Worm (Caenorhabditis elegans): ENCODE measurements around the gene igcm-4.

DNA sequence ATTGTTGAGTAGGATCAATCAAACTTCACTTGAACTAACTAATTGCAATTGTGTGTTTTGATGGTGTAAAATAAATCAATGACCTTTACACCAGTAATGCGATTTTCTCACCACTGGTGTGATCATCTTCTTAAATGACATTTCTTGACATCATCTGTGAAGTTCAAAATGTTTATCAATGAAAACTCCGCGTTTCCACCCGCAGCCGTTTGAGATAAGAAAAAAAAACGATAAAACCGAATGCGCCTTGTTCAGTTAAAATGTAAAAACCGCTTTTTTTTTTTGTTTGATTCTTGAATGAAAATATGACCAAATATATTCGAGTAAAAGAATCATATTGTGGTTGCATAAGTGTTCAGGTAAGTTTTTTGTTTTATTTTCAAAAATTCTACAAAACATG, 5.4 kb upstream of the igcm-4 start, which contains the start of gene Y102A11A.1:
- TF ChIP-seq nhr-76 (tag; optimal IDR thresholded peaks at IDR 0.05) (no peak), ztf-11 (tag; optimal IDR thresholded peaks at IDR 0.05) (no peak), rnt-1 (tag; optimal IDR thresholded peaks at IDR 0.05) (no peak), mdl-1 (tag; optimal IDR thresholded peaks at IDR 0.05) (no peak), efl-1 (optimal IDR thresholded peaks at IDR 0.05) (no peak), efl-1 (GFP tag; optimal IDR thresholded peaks at IDR 0.05 in 1 of 2) (no peak), snpc-4 (tag; optimal IDR thresholded peaks at IDR 0.05) (no peak)
